Worm (Caenorhabditis elegans) whole organism, L2 larva: ENCODE results near the gene math-15.

Source experiments
- blmp-1 ChIP-seq: sonication (generic microtip); optimal IDR thresholded peaks from 2 replicates; lab custom pipeline; 2017; ENCODE audit warnings: missing genetic modification characterization, mild to moderate bottlenecking, missing compliant biosample characterization, antibody characterized with exemption, moderate library complexity; ENCODE audit not compliant: insufficient read depth
- nhr-12 ChIP-seq: fragments of 150-350 bp; optimal IDR thresholded peaks from 2 replicates; lab custom pipeline; 2014; ENCODE audit warnings: missing biosample characterization, missing genetic modification characterization
- nhr-237 ChIP-seq: fragments of 150-350 bp; optimal IDR thresholded peaks from 2 replicates; lab custom pipeline; 2014; ENCODE audit warnings: missing biosample characterization, missing genetic modification characterization
- nhr-77 ChIP-seq: fragments of 150-350 bp; optimal IDR thresholded peaks from 2 replicates; lab custom pipeline; 2014; ENCODE audit warnings: missing biosample characterization, missing genetic modification characterization
- skn-1 ChIP-seq: sonication (generic microtip); optimal IDR thresholded peaks from 2 replicates; lab custom pipeline; 2017; ENCODE audit warnings: missing biosample characterization, missing genetic modification characterization
- sma-9 ChIP-seq, 2 experiments: fragments of 150-350 bp in 1 of 2; sonication (generic microtip) in 1 of 2; optimal IDR thresholded peaks; 2 replicates each; lab custom pipeline; 2014 to 2016; ENCODE audit warnings: missing genetic modification characterization in 2 of 2, mild to moderate bottlenecking in 1 of 2, missing biosample characterization in 1 of 2, missing compliant biosample characterization in 1 of 2, missing genetic modification reagents in 1 of 2, moderate library complexity in 1 of 2
- ztf-4 ChIP-seq: fragments of 150-350 bp; optimal IDR thresholded peaks from 2 replicates; lab custom pipeline; 2014; ENCODE audit warnings: missing biosample characterization, missing genetic modification characterization

DNA sequence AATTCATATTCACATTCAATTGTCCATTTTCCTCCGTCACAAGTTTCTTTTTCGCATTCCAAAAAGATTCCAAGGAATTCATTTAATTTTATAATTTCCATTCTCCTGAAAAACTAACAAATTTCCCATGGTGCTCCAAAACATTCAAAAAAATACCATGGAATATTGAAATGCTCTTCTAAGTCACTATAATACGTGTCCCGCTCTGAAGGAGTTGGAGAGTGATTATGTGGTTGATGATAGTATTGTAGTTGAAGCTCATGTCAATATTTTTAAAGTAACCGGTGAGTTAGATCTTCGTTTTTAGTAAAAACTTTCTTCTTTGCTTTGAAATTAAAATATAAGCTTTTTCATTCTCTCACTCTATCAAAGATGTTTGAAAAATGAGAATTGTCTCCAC lies 24.5 kb downstream of the math-15 start, which contains the start of gene math-9:
- TF ChIP-seq nhr-77 (no peak), nhr-237 (no peak), ztf-4 (tag; lab: Kevin White, UChicago) (no peak), nhr-12 (tag; lab: Kevin White, UChicago) (no peak), blmp-1 (no peak), sma-9 (GFP tag; optimal IDR thresholded peaks at IDR 0.05; lab: Kevin White, UChicago) (no peak), sma-9 (tag; optimal IDR thresholded peaks at IDR 0.05; lab: Kevin White, UChicago) (no peak), skn-1 (tag; lab: Kevin White, UChicago) (no peak)
